Worm (Caenorhabditis elegans) whole organism, late embryonic: Measurements from ENCODE around the gene F54D10.7.

Experiments used
- C08G9.2 ChIP-seq: sonication (generic microtip); optimal IDR thresholded peaks from 2 replicates; lab custom pipeline; 2016; ENCODE audit warnings: mild to moderate bottlenecking, missing genetic modification characterization, moderate library complexity, missing compliant biosample characterization
- C38D4.7 ChIP-seq: fragments of 200-800 bp; sonication (Bioruptor generic); optimal IDR thresholded peaks from 2 replicates; lab custom pipeline; 2018; ENCODE audit warnings: mild to moderate bottlenecking, missing genetic modification characterization, moderate library complexity, missing compliant biosample characterization
- F13H6.1 ChIP-seq: sonication (generic microtip); optimal IDR thresholded peaks from 2 replicates; lab custom pipeline; 2016; ENCODE audit warnings: missing genetic modification characterization, missing compliant biosample characterization
- K09A11.1 ChIP-seq: sonication (generic microtip); optimal IDR thresholded peaks from 2 replicates; lab custom pipeline; 2017; ENCODE audit warnings: antibody characterized with exemption, mild to moderate bottlenecking, missing genetic modification characterization, missing compliant biosample characterization; ENCODE audit not compliant: insufficient read depth
- T23F11.4 ChIP-seq: fragments of 200-800 bp; sonication (Bioruptor generic); optimal IDR thresholded peaks from 2 replicates; lab custom pipeline; 2018; ENCODE audit warnings: mild to moderate bottlenecking, missing genetic modification characterization, missing compliant biosample characterization
- ceh-19 ChIP-seq: fragments of 200-800 bp; sonication (Bioruptor generic); optimal IDR thresholded peaks from 2 replicates; lab custom pipeline; 2018; ENCODE audit warnings: mild to moderate bottlenecking, missing genetic modification characterization, missing compliant biosample characterization
- ceh-24 ChIP-seq: sonication (generic microtip); optimal IDR thresholded peaks from 2 replicates; lab custom pipeline; 2016; ENCODE audit warnings: mild to moderate bottlenecking, missing genetic modification characterization, missing compliant biosample characterization
- ceh-34 ChIP-seq: sonication (generic microtip); optimal IDR thresholded peaks from 2 replicates; lab custom pipeline; 2016; ENCODE audit warnings: mild to moderate bottlenecking, missing genetic modification characterization, missing compliant biosample characterization
- ceh-45 ChIP-seq: fragments of 200-800 bp; sonication (Bioruptor generic); IDR thresholded peaks from 2 replicates; pipeline ENCODE4 v1.3.6; 2022; ENCODE audit warnings: missing genetic modification reagents, missing genetic modification characterization, missing compliant biosample characterization
- ceh-48 ChIP-seq: sonication (generic microtip); optimal IDR thresholded peaks from 2 replicates; lab custom pipeline; 2016; ENCODE audit warnings: missing genetic modification characterization, inconsistent platforms, missing compliant biosample characterization
- ceh-6 ChIP-seq: fragments of 200-800 bp; sonication (Bioruptor generic); optimal IDR thresholded peaks from 2 replicates; lab custom pipeline; 2018; ENCODE audit warnings: mild to moderate bottlenecking, missing genetic modification characterization, missing compliant biosample characterization
- ets-4 ChIP-seq: sonication (generic microtip); optimal IDR thresholded peaks from 2 replicates; lab custom pipeline; 2016; ENCODE audit warnings: missing genetic modification characterization, missing compliant biosample characterization
- eyg-1 ChIP-seq: sonication (generic microtip); optimal IDR thresholded peaks from 2 replicates; lab custom pipeline; 2016; ENCODE audit warnings: missing genotype, missing genetic modification characterization, missing compliant biosample characterization
- fax-1 ChIP-seq: sonication (generic microtip); optimal IDR thresholded peaks from 2 replicates; lab custom pipeline; 2016; ENCODE audit warnings: missing genotype, missing genetic modification characterization, missing compliant biosample characterization
- fkh-10 ChIP-seq: fragments of 150-350 bp; optimal IDR thresholded peaks from 2 replicates; lab custom pipeline; 2014; ENCODE audit warnings: missing biosample characterization, missing genetic modification reagents, missing genetic modification characterization
- fkh-6 ChIP-seq: sonication (generic microtip); optimal IDR thresholded peaks from 2 replicates; lab custom pipeline; 2016; ENCODE audit warnings: missing genetic modification characterization, missing compliant biosample characterization
- gmeb-2 ChIP-seq: sonication (generic microtip); optimal IDR thresholded peaks from 2 replicates; lab custom pipeline; 2016; ENCODE audit warnings: missing genetic modification characterization, inconsistent platforms, missing compliant biosample characterization
- hlh-15 ChIP-seq: sonication (generic microtip); optimal IDR thresholded peaks from 2 replicates; lab custom pipeline; 2016; ENCODE audit warnings: missing genetic modification characterization, missing compliant biosample characterization
- hlh-30 ChIP-seq: sonication (generic microtip); optimal IDR thresholded peaks from 2 replicates; lab custom pipeline; 2017; ENCODE audit warnings: antibody characterized with exemption, missing genetic modification characterization, missing compliant biosample characterization; ENCODE audit not compliant: insufficient read depth
- hlh-6 ChIP-seq: sonication (generic microtip); optimal IDR thresholded peaks from 2 replicates; lab custom pipeline; 2016; ENCODE audit warnings: missing genotype, missing genetic modification characterization, missing compliant biosample characterization
- hlh-8 ChIP-seq: sonication (generic microtip); optimal IDR thresholded peaks from 2 replicates; lab custom pipeline; 2016; ENCODE audit warnings: missing genotype, missing genetic modification characterization, missing compliant biosample characterization
- lim-6 ChIP-seq: sonication (generic microtip); optimal IDR thresholded peaks from 2 replicates; lab custom pipeline; 2016; ENCODE audit warnings: missing genetic modification characterization, missing compliant biosample characterization
- nhr-11 ChIP-seq: fragments of 150-350 bp; optimal IDR thresholded peaks from 2 replicates; lab custom pipeline; 2014; ENCODE audit warnings: missing biosample characterization, missing genetic modification characterization
- odd-2 ChIP-seq: sonication (generic microtip); optimal IDR thresholded peaks from 2 replicates; lab custom pipeline; 2017; ENCODE audit warnings: antibody characterized with exemption, mild to moderate bottlenecking, missing genetic modification characterization, missing compliant biosample characterization
- pat-9 ChIP-seq: fragments of 200-800 bp; sonication (Bioruptor generic); optimal IDR thresholded peaks from 2 replicates; lab custom pipeline; 2018; ENCODE audit warnings: mild to moderate bottlenecking, missing genetic modification characterization, moderate library complexity, missing compliant biosample characterization
- pax-1 ChIP-seq: fragments of 150-350 bp; optimal IDR thresholded peaks from 2 replicates; lab custom pipeline; 2014; ENCODE audit warnings: missing biosample characterization, missing genetic modification characterization
- pqm-1 ChIP-seq: sonication (generic microtip); optimal IDR thresholded peaks from 2 replicates; lab custom pipeline; 2016; ENCODE audit warnings: missing genetic modification characterization, missing compliant biosample characterization
- pros-1 ChIP-seq: fragments of 150-350 bp; optimal IDR thresholded peaks from 2 replicates; lab custom pipeline; 2014; ENCODE audit warnings: missing biosample characterization, missing genetic modification reagents, missing genetic modification characterization
- ref-2 ChIP-seq: sonication (generic microtip); optimal IDR thresholded peaks from 2 replicates; lab custom pipeline; 2016; ENCODE audit warnings: missing genetic modification characterization, missing compliant biosample characterization
- rnt-1 ChIP-seq: sonication (generic microtip); optimal IDR thresholded peaks from 2 replicates; lab custom pipeline; 2016; ENCODE audit warnings: missing genetic modification characterization, missing compliant biosample characterization
- sdc-2 ChIP-seq: sonication (generic microtip); optimal IDR thresholded peaks from 2 replicates; lab custom pipeline; 2016; ENCODE audit warnings: missing genotype, missing genetic modification characterization, missing compliant biosample characterization
- sox-2 ChIP-seq: fragments of 200-800 bp; sonication (Bioruptor generic); IDR thresholded peaks from 2 replicates; pipeline ENCODE4 v1.3.6; 2022; ENCODE audit warnings: missing genetic modification reagents, missing genetic modification characterization, missing compliant biosample characterization
- tbx-2 ChIP-seq: sonication (generic microtip); optimal IDR thresholded peaks from 2 replicates; lab custom pipeline; 2016; ENCODE audit warnings: missing genetic modification characterization, missing compliant biosample characterization
- ttx-3 ChIP-seq: sonication (generic microtip); optimal IDR thresholded peaks from 2 replicates; lab custom pipeline; 2016; ENCODE audit warnings: missing genetic modification reagents, missing genetic modification characterization, missing compliant biosample characterization
- unc-42 ChIP-seq: sonication (generic microtip); optimal IDR thresholded peaks from 2 replicates; lab custom pipeline; 2016; ENCODE audit warnings: missing genotype, missing genetic modification characterization, missing compliant biosample characterization
- unc-86 ChIP-seq: sonication (generic microtip); optimal IDR thresholded peaks from 2 replicates; lab custom pipeline; 2016; ENCODE audit warnings: missing genetic modification characterization, missing compliant biosample characterization
- zip-5 ChIP-seq: sonication (generic microtip); optimal IDR thresholded peaks from 2 replicates; lab custom pipeline; 2016; ENCODE audit warnings: missing genetic modification characterization, missing compliant biosample characterization

The F54D10.7 gene

DNA sequence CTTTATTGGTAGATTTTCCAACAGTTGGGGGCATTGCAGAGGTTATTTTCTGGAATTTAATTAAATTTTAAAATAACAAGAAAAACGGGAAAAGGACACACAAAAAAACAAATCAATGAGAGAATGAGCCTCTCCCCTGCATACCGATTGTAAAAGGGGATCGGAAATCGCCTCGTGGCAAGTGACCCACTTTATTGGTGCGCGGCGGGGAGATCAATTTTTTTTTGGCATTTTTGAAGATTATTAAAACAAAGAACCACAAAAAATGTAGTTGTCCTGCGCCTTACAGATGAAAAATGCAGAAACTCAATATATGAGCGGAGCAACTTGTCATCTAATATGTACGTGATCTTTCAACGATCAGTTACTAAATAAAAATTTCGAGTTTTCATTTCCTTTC is at the start of gene F54D10.7:
Gene F54D10.7 (minus strand): TSS at position 49 of the 400 bp plus-strand sequence.
- TF ChIP-seq ref-2 (tag; lab: Kevin White, UChicago) (no peak), ceh-19 (GFP tag; lab: Kevin White, UChicago) (no peak), pax-1 (tag; lab: Kevin White, UChicago) (no peak), T23F11.4 (no peak), sdc-2 (no peak), fkh-6 (tag; lab: Kevin White, UChicago) (no peak), rnt-1 (tag; lab: Kevin White, UChicago) (no peak), unc-86 (tag; lab: Kevin White, UChicago) (no peak), ceh-6 (GFP tag; lab: Kevin White, UChicago) (no peak), ceh-34 (no peak), F13H6.1 (no peak), ceh-48 (tag; lab: Kevin White, UChicago) (no peak)

ce11 chrII:3869601-3870000 is 48.5 kb upstream of the F54D10.7 start, which contains the start of gene oac-10:
Gene oac-10 (plus strand): TSS chrII:3869901.
- TF ChIP-seq hlh-6 (tag; lab: Kevin White, UChicago): no peak
- TF ChIP-seq nhr-11 (tag; lab: Kevin White, UChicago): no peak
- no peak for TF ChIP-seq hlh-30 (tag; lab: Kevin White, UChicago)
- TF ChIP-seq sox-2: no peak
- TF ChIP-seq eyg-1 (tag; lab: Kevin White, UChicago): no peak
- TF ChIP-seq hlh-8 (tag; lab: Kevin White, UChicago): no peak
- no peak for TF ChIP-seq C08G9.2 (tag; lab: Kevin White, UChicago)
- no peak for TF ChIP-seq ets-4 (tag; lab: Kevin White, UChicago)
- TF ChIP-seq ttx-3 (tag; lab: Kevin White, UChicago): no peak
- TF ChIP-seq lim-6: no peak
- TF ChIP-seq, all 69 proteins: peak for 0

ce11 chrII:3864652-3865051 is 43.6 kb upstream of the F54D10.7 start, which contains the start of gene nhr-261:
Gene nhr-261 (minus strand): TSS chrII:3864752.
- TF ChIP-seq pqm-1: no peak
- no peak for TF ChIP-seq T23F11.4
- TF ChIP-seq fkh-10: no peak
- TF ChIP-seq hlh-8 (tag; lab: Kevin White, UChicago): no peak
- no peak for TF ChIP-seq zip-5

ce11 chrII:3862053-3862452 is 41.0 kb upstream of the F54D10.7 start:
- no peak for TF ChIP-seq unc-42
- TF ChIP-seq hlh-15 (tag; lab: Kevin White, UChicago): no peak
- TF ChIP-seq T23F11.4: no peak
- no peak for TF ChIP-seq gmeb-2 (tag; lab: Kevin White, UChicago)
- TF ChIP-seq ceh-24 (tag; lab: Kevin White, UChicago): no peak
- no peak for TF ChIP-seq pros-1 (tag; lab: Kevin White, UChicago)
- no peak for TF ChIP-seq tbx-2 (tag; lab: Kevin White, UChicago)
- TF ChIP-seq nhr-11 (tag; lab: Kevin White, UChicago): no peak
- no peak for TF ChIP-seq pat-9 (tag; lab: Kevin White, UChicago)
- TF ChIP-seq ceh-45 (GFP tag; lab: Robert Waterston, UW): no peak
- no peak for TF ChIP-seq K09A11.1 (tag; lab: Kevin White, UChicago)
- no peak for TF ChIP-seq C38D4.7 (GFP tag; lab: Kevin White, UChicago)
- TF ChIP-seq fax-1 (tag; lab: Kevin White, UChicago): no peak
- TF ChIP-seq hlh-30 (tag; lab: Kevin White, UChicago): no peak
- TF ChIP-seq odd-2 (tag; lab: Kevin White, UChicago): no peak
